Worm (Caenorhabditis elegans) whole organism, L3 larva: Measurements from ENCODE around the gene str-124.

Experiments used
- ZK546.5 ChIP-seq: sonication (generic microtip); optimal IDR thresholded peaks from 2 replicates; lab custom pipeline; 2017; ENCODE audit warnings: missing biosample characterization, missing genetic modification characterization
- ceh-28 ChIP-seq: fragments of 150-350 bp; optimal IDR thresholded peaks from 2 replicates; lab custom pipeline; 2014; ENCODE audit warnings: missing biosample characterization, missing genetic modification reagents, missing genetic modification characterization
- ceh-82 ChIP-seq: fragments of 150-350 bp; optimal IDR thresholded peaks from 2 replicates; lab custom pipeline; 2014; ENCODE audit warnings: missing biosample characterization, missing genetic modification characterization
- ceh-9 ChIP-seq: sonication (generic microtip); optimal IDR thresholded peaks from 2 replicates; lab custom pipeline; 2018; ENCODE audit warnings: missing biosample characterization, missing genetic modification characterization
- daf-12 ChIP-seq: fragments of 150-350 bp; optimal IDR thresholded peaks from 2 replicates; lab custom pipeline; 2014; ENCODE audit warnings: missing biosample characterization, missing genetic modification reagents, missing genetic modification characterization
- egl-5 ChIP-seq: fragments of 150-350 bp; optimal IDR thresholded peaks from 2 replicates; lab custom pipeline; 2017; ENCODE audit warnings: missing biosample characterization, missing genetic modification reagents, missing genetic modification characterization, inconsistent platforms
- elt-1 ChIP-seq: fragments of 150-350 bp; optimal IDR thresholded peaks from 2 replicates; lab custom pipeline; 2014; ENCODE audit warnings: missing biosample characterization, missing genetic modification characterization
- elt-2 ChIP-seq: sonication (generic microtip); optimal IDR thresholded peaks from 2 replicates; lab custom pipeline; 2016; ENCODE audit warnings: missing genetic modification reagents, mild to moderate bottlenecking, missing genetic modification characterization, missing compliant biosample characterization
- elt-3 ChIP-seq, 3 experiments: fragments of 150-350 bp in 1 of 3; sonication (generic microtip) in 2 of 3; optimal IDR thresholded peaks; 2 replicates in 2 of 3; 4 replicates in 1 of 3; lab custom pipeline; 2014 to 2017; ENCODE audit warnings: missing biosample characterization in 3 of 3, missing genetic modification characterization in 3 of 3
- eor-1 ChIP-seq, 2 experiments: fragments of 150-350 bp; optimal IDR thresholded peaks; 2 replicates each; lab custom pipeline; 2014 to 2018; ENCODE audit warnings: missing biosample characterization in 2 of 2, missing genetic modification characterization in 2 of 2
- fkh-10 ChIP-seq: sonication (generic microtip); optimal IDR thresholded peaks from 2 replicates; lab custom pipeline; 2017; ENCODE audit warnings: missing biosample characterization, missing genetic modification reagents, missing genetic modification characterization
- lin-15B ChIP-seq: fragments of 150-350 bp; optimal IDR thresholded peaks from 2 replicates; lab custom pipeline; 2014; ENCODE audit warnings: missing biosample characterization, missing genetic modification characterization
- lsy-12 ChIP-seq: sonication (generic microtip); optimal IDR thresholded peaks from 2 replicates; lab custom pipeline; 2016; ENCODE audit warnings: mild to moderate bottlenecking, missing genetic modification characterization, missing compliant biosample characterization
- mdl-1 ChIP-seq: fragments of 150-350 bp; optimal IDR thresholded peaks from 2 replicates; lab custom pipeline; 2014; ENCODE audit warnings: missing biosample characterization, missing genetic modification characterization
- nhr-25 ChIP-seq: sonication (generic microtip); optimal IDR thresholded peaks from 2 replicates; lab custom pipeline; 2017; ENCODE audit warnings: missing biosample characterization, missing genetic modification characterization
- nhr-28 ChIP-seq: fragments of 150-350 bp; optimal IDR thresholded peaks from 2 replicates; lab custom pipeline; 2014; ENCODE audit warnings: missing biosample characterization, missing genetic modification characterization
- nhr-43 ChIP-seq: sonication (generic microtip); optimal IDR thresholded peaks from 2 replicates; lab custom pipeline; 2016; ENCODE audit warnings: mild to moderate bottlenecking, missing genetic modification characterization, missing compliant biosample characterization; ENCODE audit not compliant: poor library complexity, severe bottlenecking
- nhr-67 ChIP-seq: fragments of 150-350 bp; optimal IDR thresholded peaks from 2 replicates; lab custom pipeline; 2014; ENCODE audit warnings: missing biosample characterization, missing genetic modification characterization
- nhr-76 ChIP-seq: fragments of 150-350 bp; sonication (generic microtip); optimal IDR thresholded peaks from 5 replicates; lab custom pipeline; 2014; ENCODE audit warnings: missing biosample characterization, missing genetic modification characterization
- nhr-77 ChIP-seq: fragments of 150-350 bp; optimal IDR thresholded peaks from 2 replicates; lab custom pipeline; 2014; ENCODE audit warnings: missing biosample characterization, missing genetic modification characterization
- pha-4 ChIP-seq: fragments of 150-350 bp; optimal IDR thresholded peaks from 2 replicates; lab custom pipeline; 2014; ENCODE audit warnings: missing biosample characterization, missing genetic modification reagents, missing genetic modification characterization
- pqm-1 ChIP-seq: fragments of 150-350 bp; optimal IDR thresholded peaks from 2 replicates; lab custom pipeline; 2017; ENCODE audit warnings: missing biosample characterization, missing genetic modification characterization, inconsistent platforms
- sea-2 ChIP-seq: fragments of 150-350 bp; sonication (generic microtip); optimal IDR thresholded peaks from 4 replicates; lab custom pipeline; 2014; ENCODE audit warnings: missing biosample characterization, missing genetic modification reagents, missing genetic modification characterization
- skn-1 ChIP-seq: fragments of 150-350 bp; optimal IDR thresholded peaks from 2 replicates; lab custom pipeline; 2014; ENCODE audit warnings: missing biosample characterization, missing genetic modification characterization
- unc-39 ChIP-seq: sonication (generic microtip); optimal IDR thresholded peaks from 4 replicates; lab custom pipeline; 2017; ENCODE audit warnings: missing biosample characterization, missing genetic modification characterization
- unc-62 ChIP-seq: fragments of 150-350 bp; sonication (generic microtip); optimal IDR thresholded peaks from 4 replicates; lab custom pipeline; 2014; ENCODE audit warnings: missing biosample characterization, missing genetic modification reagents, missing genetic modification characterization
- zag-1 ChIP-seq: fragments of 150-350 bp; optimal IDR thresholded peaks from 2 replicates; lab custom pipeline; 2014; ENCODE audit warnings: missing biosample characterization, missing genetic modification characterization
- ztf-11 ChIP-seq: fragments of 150-350 bp; optimal IDR thresholded peaks from 2 replicates; lab custom pipeline; 2014; ENCODE audit warnings: missing biosample characterization, missing genetic modification characterization
- ztf-4 ChIP-seq: fragments of 150-350 bp; optimal IDR thresholded peaks from 2 replicates; lab custom pipeline; 2014; ENCODE audit warnings: missing biosample characterization, missing genetic modification characterization

str-124 gene

DNA sequence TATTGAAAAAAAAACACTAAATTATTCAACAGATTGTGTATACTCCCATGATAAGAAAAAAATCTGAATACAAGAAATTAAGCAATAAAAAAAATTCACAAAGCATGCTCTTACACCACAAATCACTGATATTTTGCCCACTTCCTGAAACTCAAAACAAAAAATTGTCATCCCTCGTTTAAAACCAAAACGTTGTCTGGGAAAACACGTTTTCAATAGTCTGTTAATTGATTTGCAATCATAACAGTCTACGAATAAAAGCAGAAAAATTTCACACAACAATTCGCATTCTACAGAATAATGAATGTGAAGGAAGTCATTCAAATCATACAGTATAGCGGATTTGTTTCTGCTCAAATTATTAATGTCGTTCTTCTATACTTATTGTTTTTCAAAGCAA is at the start of gene str-124:
Gene str-124, plus strand, starts transcription at position 301 of the 400 bp plus-strand sequence.
- TF ChIP-seq unc-39 (tag; lab: Kevin White, UChicago) (no peak), ztf-11 (tag; lab: Kevin White, UChicago) (no peak), nhr-25 (no peak), ceh-28 (tag; lab: Kevin White, UChicago) (no peak), nhr-43 (tag; lab: Kevin White, UChicago) (no peak), egl-5 (tag; lab: Kevin White, UChicago) (no peak), nhr-77 (tag; lab: Kevin White, UChicago) (no peak), eor-1 (tag; optimal IDR thresholded peaks at IDR 0.05; lab: Kevin White, UChicago) (no peak), pqm-1 (tag; lab: Kevin White, UChicago) (no peak), skn-1 (tag; lab: Kevin White, UChicago) (no peak), nhr-67 (tag; lab: Kevin White, UChicago) (no peak), ceh-82 (no peak), elt-1 (no peak)
- TF ChIP-seq, all 47 proteins: peak for 0

DNA sequence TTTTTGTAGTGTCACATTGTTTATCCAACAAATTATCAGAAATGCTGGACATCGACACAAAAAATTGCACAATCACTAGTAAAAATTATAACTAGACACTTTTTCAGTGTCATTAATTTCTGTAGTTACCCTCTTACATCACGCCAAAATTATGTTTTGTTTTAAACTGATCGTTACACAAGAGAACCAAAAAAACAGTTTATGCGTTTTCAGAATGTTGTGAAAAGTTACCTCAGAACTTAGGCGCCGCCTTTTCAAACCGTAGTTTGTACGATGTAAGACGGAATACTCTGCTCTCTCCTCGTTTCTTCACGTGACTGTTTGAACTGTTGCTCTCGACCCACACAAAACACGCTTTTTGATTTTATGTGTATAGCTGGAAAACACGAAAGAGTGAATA is 49.3 kb upstream of the str-124 start, which contains the start of gene pgp-13:
Gene pgp-13, plus strand, starts transcription at position 301 of the 400 bp plus-strand sequence.
- TF ChIP-seq elt-3 (tag; optimal IDR thresholded peaks at IDR 0.05; lab: Kevin White, UChicago) (no peak), nhr-43 (tag; lab: Kevin White, UChicago) (no peak)

ce11 chrX:12749530-12750240 is 38.0 kb upstream of the str-124 start, which contains the start of gene pgp-14:
Gene pgp-14 (minus strand): TSS chrX:12749580.
- TF ChIP-seq ceh-9 (tag; lab: Kevin White, UChicago) (no peak), pha-4 (tag; lab: Kevin White, UChicago) (peak; percentile 62)

DNA sequence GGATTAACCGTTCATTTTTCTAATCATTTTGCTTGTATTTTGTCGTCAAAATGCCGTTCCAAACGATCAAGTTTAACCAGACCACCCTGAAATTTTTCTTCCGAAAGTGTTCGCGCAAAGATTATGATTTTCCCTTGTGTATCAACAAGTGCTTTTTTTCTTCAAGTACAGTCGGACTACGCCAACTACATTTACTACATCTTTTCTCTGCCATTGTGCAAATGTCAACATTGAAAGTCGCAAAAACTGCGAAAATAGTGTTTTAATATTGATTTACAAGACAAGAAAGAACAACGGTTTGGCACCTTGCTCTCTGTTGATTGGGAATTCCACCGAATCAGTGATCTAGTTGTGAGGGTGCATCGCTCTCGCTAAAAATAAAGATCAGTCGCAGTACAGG is 36.9 kb upstream of the str-124 start:
- TF ChIP-seq nhr-28 (tag; lab: Kevin White, UChicago) (no peak), pha-4 (tag; lab: Kevin White, UChicago) (peak; percentile 92)
- TF ChIP-seq, all 47 proteins: peak for 1

ce11 chrX:12754043-12754442 is 33.7 kb upstream of the str-124 start:
- TF ChIP-seq nhr-28 (tag; lab: Kevin White, UChicago) (no peak), elt-2 (tag; lab: Kevin White, UChicago) (no peak), ceh-9 (tag; lab: Kevin White, UChicago) (no peak), lsy-12 (tag; lab: Kevin White, UChicago) (no peak), zag-1 (tag; lab: Kevin White, UChicago) (no peak), daf-12 (tag; lab: Kevin White, UChicago) (no peak), elt-3 (tag; optimal IDR thresholded peaks at IDR 0.05; lab: Kevin White, UChicago) (no peak), ztf-4 (tag; lab: Kevin White, UChicago) (no peak), ZK546.5 (tag; lab: Kevin White, UChicago) (no peak), ceh-28 (tag; lab: Kevin White, UChicago) (no peak), nhr-76 (no peak)

- TF ChIP-seq elt-2 (tag; lab: Kevin White, UChicago), result no peak
- TF ChIP-seq nhr-76, result no peak
- no peak for TF ChIP-seq ceh-9 (tag; lab: Kevin White, UChicago)
- no peak for TF ChIP-seq sea-2
- no peak for TF ChIP-seq lin-15B (tag; lab: Kevin White, UChicago)
- no peak for TF ChIP-seq ztf-4 (tag; lab: Kevin White, UChicago)
- TF ChIP-seq nhr-43 (tag; lab: Kevin White, UChicago), result no peak
Measured at ce11 chrX:12755021-12755420, 32.7 kb upstream of the str-124 start.

DNA sequence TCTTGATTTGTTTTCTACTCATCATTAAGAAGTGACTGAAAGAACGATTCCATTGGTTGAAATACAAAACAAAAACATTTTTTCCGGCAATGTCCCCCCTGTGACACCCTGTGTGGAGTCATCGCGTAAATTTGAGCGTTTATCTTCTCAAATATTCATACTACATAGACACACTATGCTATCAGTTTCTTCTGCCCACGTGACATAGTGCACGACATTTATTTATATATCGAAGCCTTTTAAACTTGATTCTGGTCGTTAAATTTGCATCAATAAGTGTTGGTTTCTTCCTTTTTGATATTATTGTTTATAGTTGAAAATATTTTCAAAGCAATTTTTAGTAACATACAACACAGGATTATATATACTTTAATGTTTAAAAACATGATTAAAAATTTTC is 28.7 kb upstream of the str-124 start:
- TF ChIP-seq pqm-1 (tag; lab: Kevin White, UChicago), result peak; percentile 43
- TF ChIP-seq unc-62 (GFP tag; lab: Kevin White, UChicago), result no peak
- no peak for TF ChIP-seq fkh-10 (GFP tag; lab: Kevin White, UChicago)
- TF ChIP-seq elt-2 (tag; lab: Kevin White, UChicago), result peak; percentile 52
- TF ChIP-seq eor-1 (tag; optimal IDR thresholded peaks at IDR 0.05; lab: Kevin White, UChicago), result no peak
- no peak for TF ChIP-seq mdl-1 (tag; lab: Kevin White, UChicago)
- TF ChIP-seq skn-1 (tag; lab: Kevin White, UChicago), result no peak
- TF ChIP-seq pha-4 (tag; lab: Kevin White, UChicago), result peak; percentile 14
